Fruit fly (Drosophila melanogaster) whole organism, embryonic: ENCODE data around the gene CG3662.
A peak's percentile ranks its signal among the peaks of the same experiment; 100 is the strongest.

Experiments
- Aef1 ChIP-seq: fragments of 200-800 bp; sonication (Bioruptor generic); IDR thresholded peaks from 3 replicates; pipeline ENCODE4 v1.3.6; 2022; ENCODE audit warnings: missing biosample characterization, missing genetic modification characterization
- Bdp1 ChIP-seq: fragments of 200-800 bp; sonication (Bioruptor generic); optimal IDR thresholded peaks from 3 replicates; lab custom pipeline; 2016; ENCODE audit warnings: missing biosample characterization, missing genetic modification characterization
- CG1024 ChIP-seq: fragments of 200-800 bp; sonication (Bioruptor generic); IDR thresholded peaks from 2 replicates; pipeline ENCODE4 v1.3.6; 2022; ENCODE audit warnings: missing biosample characterization, missing genetic modification characterization
- CG10267 ChIP-seq: fragments of 200-800 bp; sonication (Bioruptor generic); optimal IDR thresholded peaks from 2 replicates; lab custom pipeline; 2018; ENCODE audit warnings: missing biosample characterization, mild to moderate bottlenecking, missing genetic modification characterization, moderate library complexity
- CG10462 ChIP-seq: fragments of 200-800 bp; sonication (Bioruptor generic); optimal IDR thresholded peaks from 2 replicates; lab custom pipeline; 2016; ENCODE audit warnings: missing biosample characterization, missing genetic modification characterization
- CG10979 ChIP-seq: fragments of 200-800 bp; sonication (Bioruptor generic); optimal IDR thresholded peaks from 2 replicates; lab custom pipeline; 2018; ENCODE audit warnings: missing biosample characterization, mild to moderate bottlenecking, missing genetic modification characterization, moderate library complexity
- CG12942 ChIP-seq: fragments of 200-800 bp; sonication (Bioruptor generic); optimal IDR thresholded peaks from 3 replicates; lab custom pipeline; 2016; ENCODE audit warnings: missing biosample characterization, missing genetic modification characterization
- CG1529 ChIP-seq: fragments of 200-800 bp; sonication (Bioruptor generic); optimal IDR thresholded peaks from 3 replicates; lab custom pipeline; 2018; ENCODE audit warnings: missing biosample characterization, missing genetic modification characterization
- CG18476 ChIP-seq: fragments of 200-800 bp; sonication (Bioruptor generic); optimal IDR thresholded peaks from 2 replicates; lab custom pipeline; 2016; ENCODE audit warnings: missing biosample characterization, mild to moderate bottlenecking, missing genetic modification characterization
- CG2116 ChIP-seq: fragments of 200-800 bp; sonication (Bioruptor generic); optimal IDR thresholded peaks from 3 replicates; lab custom pipeline; 2018; ENCODE audit warnings: missing biosample characterization, mild to moderate bottlenecking, missing genetic modification characterization
- CG33213 ChIP-seq: fragments of 200-800 bp; sonication (Bioruptor generic); optimal IDR thresholded peaks from 3 replicates; lab custom pipeline; 2016; ENCODE audit warnings: missing biosample characterization, missing genetic modification characterization
- CG3847 ChIP-seq: fragments of 200-800 bp; sonication (Bioruptor generic); IDR thresholded peaks from 2 replicates; pipeline ENCODE4 v1.3.6; 2022; ENCODE audit warnings: missing biosample characterization, missing genetic modification characterization
- CG4617 ChIP-seq: fragments of 200-800 bp; sonication (Bioruptor generic); optimal IDR thresholded peaks from 3 replicates; lab custom pipeline; 2016; ENCODE audit warnings: missing biosample characterization, missing genetic modification characterization, borderline replicate concordance
- CG8924 ChIP-seq: fragments of 200-800 bp; optimal IDR thresholded peaks from 3 replicates; lab custom pipeline; 2019; ENCODE audit warnings: missing biosample characterization, mild to moderate bottlenecking, missing genetic modification characterization, moderate library complexity
- CG8944 ChIP-seq: fragments of 200-800 bp; sonication (Bioruptor generic); optimal IDR thresholded peaks from 3 replicates; lab custom pipeline; 2016; ENCODE audit warnings: missing biosample characterization, missing genetic modification characterization
- CG9215 ChIP-seq: fragments of 200-800 bp; sonication (Bioruptor generic); IDR thresholded peaks from 2 replicates; pipeline ENCODE4 v1.3.6; 2022; ENCODE audit warnings: missing biosample characterization, missing genetic modification characterization
- CG9727 ChIP-seq: fragments of 200-800 bp; sonication (Bioruptor generic); optimal IDR thresholded peaks from 3 replicates; lab custom pipeline; 2017; ENCODE audit warnings: missing biosample characterization, mild to moderate bottlenecking, missing genetic modification characterization
- CG9932 ChIP-seq: fragments of 200-800 bp; sonication (Bioruptor generic); IDR thresholded peaks from 2 replicates; pipeline ENCODE4 v1.3.6; 2022; ENCODE audit warnings: missing biosample characterization, missing genetic modification characterization
- CoRest ChIP-seq: fragments of 200-800 bp; sonication (Bioruptor generic); optimal IDR thresholded peaks from 3 replicates; lab custom pipeline; 2018; ENCODE audit warnings: missing biosample characterization, mild to moderate bottlenecking, missing genetic modification characterization, moderate library complexity
- Dad ChIP-seq: fragments of 200-800 bp; sonication (Bioruptor generic); optimal IDR thresholded peaks from 3 replicates; lab custom pipeline; 2016; ENCODE audit warnings: missing biosample characterization, missing genetic modification characterization
- Mad ChIP-seq: fragments of 200-800 bp; sonication (Bioruptor generic); optimal IDR thresholded peaks from 2 replicates; lab custom pipeline; 2016; ENCODE audit warnings: missing biosample characterization, missing genetic modification characterization
- NFAT ChIP-seq: fragments of 200-800 bp; sonication (Bioruptor generic); IDR thresholded peaks from 2 replicates; pipeline ENCODE4 v1.3.6; 2022; ENCODE audit warnings: missing biosample characterization, missing genetic modification characterization
- Oli ChIP-seq: fragments of 200-800 bp; sonication (Bioruptor generic); optimal IDR thresholded peaks from 2 replicates; lab custom pipeline; 2018; ENCODE audit warnings: missing biosample characterization, mild to moderate bottlenecking, missing genetic modification characterization, moderate library complexity
- Ptx1 ChIP-seq: fragments of 200-800 bp; sonication (Bioruptor generic); IDR thresholded peaks from 2 replicates; pipeline ENCODE4 v1.3.6; 2022; ENCODE audit warnings: missing biosample characterization, missing genetic modification characterization
- Six4 ChIP-seq: fragments of 200-800 bp; sonication (Bioruptor generic); optimal IDR thresholded peaks from 2 replicates; lab custom pipeline; 2016; ENCODE audit warnings: missing biosample characterization, missing genetic modification characterization
- al ChIP-seq: fragments of 200-800 bp; sonication (Bioruptor generic); IDR thresholded peaks from 2 replicates; pipeline ENCODE4 v1.3.6; 2022; ENCODE audit warnings: missing biosample characterization, missing genetic modification characterization
- ap ChIP-seq: fragments of 200-800 bp; sonication (Bioruptor generic); IDR thresholded peaks from 2 replicates; pipeline ENCODE4 v1.3.6; 2022; ENCODE audit warnings: missing biosample characterization, missing genetic modification characterization
- bbx ChIP-seq: fragments of 200-800 bp; sonication (Bioruptor generic); IDR thresholded peaks from 2 replicates; pipeline ENCODE4 v1.3.6; 2022; ENCODE audit warnings: missing biosample characterization, missing genetic modification characterization; ENCODE audit not compliant: partially characterized antibody
- cad ChIP-seq: fragments of >200 bp; optimal IDR thresholded peaks from 2 replicates; lab custom pipeline; 2017; ENCODE audit warnings: missing biosample characterization, missing genetic modification characterization
- cas ChIP-seq: fragments of 200-800 bp; sonication (Bioruptor generic); IDR thresholded peaks from 2 replicates; pipeline ENCODE4 v1.3.6; 2022; ENCODE audit warnings: missing biosample characterization, missing genetic modification characterization
- da ChIP-seq: fragments of 200-800 bp; sonication (Bioruptor generic); optimal IDR thresholded peaks from 2 replicates; lab custom pipeline; 2016; ENCODE audit warnings: missing biosample characterization, missing genetic modification characterization
- dan ChIP-seq: fragments of 200-800 bp; sonication (Bioruptor generic); IDR thresholded peaks from 2 replicates; pipeline ENCODE4 v1.3.6; 2022; ENCODE audit warnings: missing biosample characterization, missing genetic modification characterization
- en ChIP-seq: fragments of 200-800 bp; sonication (Bioruptor generic); optimal IDR thresholded peaks from 2 replicates; lab custom pipeline; 2016; ENCODE audit warnings: missing biosample characterization, missing genetic modification characterization
- gsb-n ChIP-seq: fragments of 200-800 bp; sonication (Bioruptor generic); optimal IDR thresholded peaks from 3 replicates; lab custom pipeline; 2018; ENCODE audit warnings: missing biosample characterization, mild to moderate bottlenecking, missing genetic modification characterization
- hbn ChIP-seq: fragments of 200-800 bp; sonication (Bioruptor generic); IDR thresholded peaks from 2 replicates; pipeline ENCODE4 v1.3.6; 2022; ENCODE audit warnings: missing biosample characterization, missing genetic modification characterization; ENCODE audit not compliant: partially characterized antibody
- jing ChIP-seq: fragments of 200-800 bp; sonication (Bioruptor generic); optimal IDR thresholded peaks from 2 replicates; lab custom pipeline; 2018; ENCODE audit warnings: missing biosample characterization, mild to moderate bottlenecking, missing genetic modification characterization
- kah ChIP-seq: fragments of 200-800 bp; sonication (Bioruptor generic); optimal IDR thresholded peaks from 2 replicates; lab custom pipeline; 2018; ENCODE audit warnings: missing biosample characterization, mild to moderate bottlenecking, missing genetic modification characterization
- lab ChIP-seq: fragments of 200-800 bp; sonication (Bioruptor generic); optimal IDR thresholded peaks from 3 replicates; lab custom pipeline; 2017; ENCODE audit warnings: missing biosample characterization, missing genetic modification characterization, mild to moderate bottlenecking, moderate library complexity, missing genetic modification reagents
- lbe ChIP-seq: fragments of 200-800 bp; sonication (Bioruptor generic); optimal IDR thresholded peaks from 2 replicates; lab custom pipeline; 2016; ENCODE audit warnings: missing biosample characterization, mild to moderate bottlenecking, missing genetic modification characterization
- lola ChIP-seq, 3 experiments: fragments of >200 bp in 2 of 3; fragments of 200-800 bp in 1 of 3; sonication (Bioruptor generic) in 1 of 3; optimal IDR thresholded peaks; 2 replicates each; lab custom pipeline; 2017 to 2019; ENCODE audit warnings: missing biosample characterization in 3 of 3, missing genetic modification characterization in 3 of 3, mild to moderate bottlenecking in 1 of 3, moderate library complexity in 1 of 3
- mld ChIP-seq: fragments of 200-800 bp; sonication (Bioruptor generic); IDR thresholded peaks from 3 replicates; pipeline ENCODE4 v1.3.6; 2022; ENCODE audit warnings: missing biosample characterization, missing genetic modification characterization; ENCODE audit not compliant: partially characterized antibody
- psq ChIP-seq: fragments of 200-800 bp; sonication (Bioruptor generic); optimal IDR thresholded peaks from 2 replicates; lab custom pipeline; 2017; ENCODE audit warnings: missing biosample characterization, missing genetic modification characterization
- row ChIP-seq: fragments of 200-800 bp; sonication (Bioruptor generic); IDR thresholded peaks from 3 replicates; pipeline ENCODE4 v1.3.6; 2022; ENCODE audit warnings: missing biosample characterization, missing genetic modification characterization
- schlank ChIP-seq: fragments of 200-800 bp; sonication (Bioruptor generic); optimal IDR thresholded peaks from 2 replicates; lab custom pipeline; 2018; ENCODE audit warnings: missing biosample characterization, mild to moderate bottlenecking, missing genetic modification characterization
- sisA ChIP-seq: fragments of 200-800 bp; sonication (Bioruptor generic); IDR thresholded peaks from 2 replicates; pipeline ENCODE4 v1.3.6; 2022; ENCODE audit warnings: missing biosample characterization, missing genetic modification characterization
- sob ChIP-seq: fragments of 200-800 bp; sonication (Bioruptor generic); IDR thresholded peaks from 2 replicates; pipeline ENCODE4 v1.3.6; 2022; ENCODE audit warnings: missing biosample characterization, missing genetic modification characterization
- tna ChIP-seq: fragments of 200-800 bp; sonication (Bioruptor generic); IDR thresholded peaks from 2 replicates; pipeline ENCODE4 v1.3.6; 2022; ENCODE audit warnings: missing biosample characterization, missing genetic modification characterization; ENCODE audit not compliant: partially characterized antibody
- vfl ChIP-seq: fragments of 200-800 bp; sonication (Bioruptor generic); optimal IDR thresholded peaks from 2 replicates; lab custom pipeline; 2016; ENCODE audit warnings: missing biosample characterization, missing genetic modification characterization
- vnd ChIP-seq: fragments of 200-800 bp; sonication (Bioruptor generic); IDR thresholded peaks from 3 replicates; pipeline ENCODE4 v1.3.6; 2022; ENCODE audit warnings: missing biosample characterization, missing genetic modification characterization; ENCODE audit not compliant: partially characterized antibody
- z ChIP-seq: fragments of 200-800 bp; sonication (Bioruptor generic); IDR thresholded peaks from 3 replicates; pipeline ENCODE4 v1.3.6; 2022; ENCODE audit warnings: missing biosample characterization, missing genetic modification characterization

The CG3662 gene

DNA sequence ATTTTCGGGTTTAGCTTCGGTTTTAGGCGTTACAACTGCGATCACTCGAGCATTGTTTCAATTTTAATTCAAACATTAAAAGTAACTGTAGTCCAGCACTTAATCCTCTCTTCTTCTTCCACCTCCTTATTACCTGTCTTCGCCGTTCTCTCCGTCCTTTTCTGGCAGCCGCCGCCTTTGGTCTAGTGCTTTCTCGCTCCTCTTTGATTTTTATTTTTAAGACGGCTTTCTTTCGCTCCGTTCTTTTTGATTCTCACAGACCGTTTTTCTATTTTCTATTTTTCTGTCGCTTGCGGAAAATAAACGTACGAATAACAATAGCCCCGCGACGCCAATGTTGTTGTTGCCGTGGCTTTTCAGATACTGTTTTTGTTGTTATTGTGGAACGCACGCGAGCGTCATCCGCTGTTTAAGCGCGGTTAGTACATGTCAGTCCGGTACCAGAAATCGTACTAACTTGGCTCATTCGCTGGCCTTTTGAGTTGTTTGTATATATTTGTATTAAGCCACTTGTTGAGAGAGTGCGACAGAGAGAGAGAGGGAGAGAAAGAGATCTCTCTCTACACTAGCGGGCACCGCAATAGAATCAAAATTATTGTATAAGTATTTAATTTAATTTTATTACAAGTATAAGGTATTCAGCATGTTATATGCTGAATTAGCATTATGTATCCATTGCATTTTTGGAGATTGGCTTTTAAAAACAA is 47.0 kb downstream of the CG3662 start, which contains the start of gene aru (continued):
- TF ChIP-seq CG1024 (GFP tag; lab: Robert Waterston, UW) (no peak; the same call in 1 of the 2 replicates), schlank (no peak), sisA (GFP tag; lab: Robert Waterston, UW) (no peak), lbe (GFP tag; lab: Kevin White, UChicago) (peak; percentile 59), sob (GFP tag; lab: Robert Waterston, UW) (peak; percentile 38; the same call in 1 of the 2 replicates), gsb-n (tag; lab: Kevin White, UChicago) (peak; percentile 1), CG8944 (GFP tag; lab: Kevin White, UChicago) (no peak), lola (GFP tag; optimal IDR thresholded peaks at IDR 0.05; lab: Kevin White, UChicago) (peak in 1 of 3 experiments; percentile 20), Oli (peak; percentile 11), Bdp1 (GFP tag; lab: Kevin White, UChicago) (no peak), bbx (GFP tag; lab: Robert Waterston, UW) (0 out of 2 replicates have a peak, but pooled peaks have one; percentile 16), CG4617 (GFP tag; lab: Kevin White, UChicago) (no peak), CG18476 (GFP tag; lab: Kevin White, UChicago) (no peak), CG12942 (GFP tag; lab: Kevin White, UChicago) (no peak), CG10267 (tag; lab: Kevin White, UChicago) (peak; percentile 39), CoRest (tag; lab: Kevin White, UChicago) (peak; percentile 15), CG9215 (no peak), CG9727 (GFP tag; lab: Kevin White, UChicago) (peak; percentile 14), z (GFP tag; lab: Robert Waterston, UW) (peak; percentile 87), vnd (GFP tag; lab: Robert Waterston, UW) (no peak), Aef1 (GFP tag; lab: Robert Waterston, UW) (peak; percentile 23; the same call in 1 of the 3 replicates), row (peak; percentile 68), en (GFP tag; lab: Kevin White, UChicago) (no peak), CG33213 (GFP tag; lab: Kevin White, UChicago) (peak; percentile 17), NFAT (GFP tag; lab: Robert Waterston, UW) (peak; percentile 6; the same call in 1 of the 2 replicates), jing (no peak), CG10462 (GFP tag; lab: Kevin White, UChicago) (no peak), kah (peak; percentile 83), mld (GFP tag; lab: Robert Waterston, UW) (no peak), ap (GFP tag; lab: Robert Waterston, UW) (no peak), psq (peak; percentile 2), CG8924 (tag; lab: Kevin White, UChicago) (peak; percentile 28), dan (GFP tag; lab: Robert Waterston, UW) (no peak), cas (GFP tag; lab: Robert Waterston, UW) (no peak), Dad (no peak), CG3847 (GFP tag; lab: Robert Waterston, UW) (peak; percentile 35; the same call in 1 of the 2 replicates), lab (GFP tag; lab: Kevin White, UChicago) (peak; percentile 63), vfl (GFP tag; lab: Kevin White, UChicago) (no peak), CG9932 (no peak), tna (GFP tag; lab: Robert Waterston, UW) (no peak), cad (GFP tag; lab: Kevin White, UChicago) (no peak), CG1529 (GFP tag; lab: Kevin White, UChicago) (no peak), Ptx1 (GFP tag; lab: Robert Waterston, UW) (no peak), CG10979 (tag; lab: Kevin White, UChicago) (peak; percentile 31), hbn (no peak), Mad (GFP tag; lab: Kevin White, UChicago) (no peak), CG2116 (no peak), al (GFP tag; lab: Robert Waterston, UW) (no peak), da (GFP tag; lab: Kevin White, UChicago) (no peak), Six4 (GFP tag; lab: Kevin White, UChicago) (no peak)
